Worm (Caenorhabditis elegans): ENCODE data around the gene twk-13.

twk-13 gene

ce11 chrV:12283187-12283586 is 54.6 kb downstream of the twk-13 start, which contains the start of gene F55C5.10:
TSS of gene F55C5.10 (plus strand) at chrV:12283487.
- no peak for TF ChIP-seq sea-1 (GFP tag; conservative IDR thresholded peaks at IDR 0.05)
- TF ChIP-seq hnd-1 (tag; optimal IDR thresholded peaks at IDR 0.05) = no peak
- no peak for TF ChIP-seq ceh-13 (GFP tag; optimal IDR thresholded peaks at IDR 0.05)
- no peak for TF ChIP-seq hmbx-1 (tag; optimal IDR thresholded peaks at IDR 0.05)
- no peak for TF ChIP-seq aly-1 (tag; optimal IDR thresholded peaks at IDR 0.05)
- no peak for TF ChIP-seq flt-1 (GFP tag; IDR thresholded peaks at IDR 0.05)
- TF ChIP-seq ets-7 (tag; optimal IDR thresholded peaks at IDR 0.05) = no peak
- no peak for TF ChIP-seq tbx-37 (GFP tag; conservative IDR thresholded peaks at IDR 0.05)
- TF ChIP-seq ama-1 (optimal IDR thresholded peaks at IDR 0.05) = no peak
- no peak for TF ChIP-seq F13C5.2 (tag; optimal IDR thresholded peaks at IDR 0.05)
- no peak for TF ChIP-seq B0310.2 (tag; optimal IDR thresholded peaks at IDR 0.05)
- no peak for TF ChIP-seq tra-4 (tag; optimal IDR thresholded peaks at IDR 0.05)

- TF ChIP-seq pes-1 (GFP tag; IDR thresholded peaks at IDR 0.05) (no peak), ama-1 (optimal IDR thresholded peaks at IDR 0.05) (no peak), ceh-36 (tag; optimal IDR thresholded peaks at IDR 0.05) (peak; percentile 3), F13C5.2 (tag; optimal IDR thresholded peaks at IDR 0.05) (no peak), hmbx-1 (tag; optimal IDR thresholded peaks at IDR 0.05) (no peak), aly-1 (tag; optimal IDR thresholded peaks at IDR 0.05) (no peak), hmg-4 (GFP tag; optimal IDR thresholded peaks at IDR 0.05) (no peak)
Observed at ce11 chrV:12281508-12281907, 56.3 kb downstream of the twk-13 start.

ce11 chrV:12276946-12277345 is 60.8 kb downstream of the twk-13 start, which contains the start of gene bnc-1:
TSS of gene bnc-1 (minus strand) at chrV:12277046.
- TF ChIP-seq hmbx-1 (tag; optimal IDR thresholded peaks at IDR 0.05) = no peak
- TF ChIP-seq tbx-11 (GFP tag; IDR thresholded peaks at IDR 0.05) = no peak
- TF ChIP-seq tbx-37 (GFP tag; conservative IDR thresholded peaks at IDR 0.05) = no peak
- TF ChIP-seq aly-1 (tag; optimal IDR thresholded peaks at IDR 0.05) = no peak
- no peak for TF ChIP-seq scrt-1 (GFP tag; IDR thresholded peaks at IDR 0.05)

DNA sequence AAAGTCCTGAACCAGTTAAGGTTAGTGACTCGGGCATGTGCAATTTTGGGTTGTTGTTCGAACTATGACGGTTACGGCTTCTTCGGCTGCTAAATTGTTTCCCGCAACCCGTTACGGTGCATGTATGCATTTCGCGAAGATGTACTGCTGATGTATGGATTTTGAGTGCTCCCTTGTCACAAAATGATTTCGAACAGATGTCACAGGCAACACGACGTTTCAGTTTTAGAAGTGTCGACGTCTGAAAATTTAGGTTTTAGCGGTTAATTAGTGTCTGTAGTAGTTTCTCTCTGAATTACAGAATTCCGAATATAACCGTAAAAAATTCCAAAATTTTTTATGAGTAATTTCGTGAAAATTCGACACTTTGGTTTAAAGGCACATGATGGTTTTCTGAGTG is 62.1 kb downstream of the twk-13 start:
- no peak for TF ChIP-seq B0310.2 (tag; optimal IDR thresholded peaks at IDR 0.05)
- TF ChIP-seq hnd-1 (tag; optimal IDR thresholded peaks at IDR 0.05) = no peak
- no peak for TF ChIP-seq ama-1 (optimal IDR thresholded peaks at IDR 0.05)
- no peak for TF ChIP-seq aly-1 (tag; optimal IDR thresholded peaks at IDR 0.05)
- TF ChIP-seq ceh-13 (GFP tag; optimal IDR thresholded peaks at IDR 0.05) = no peak
- TF ChIP-seq F13C5.2 (tag; optimal IDR thresholded peaks at IDR 0.05) = no peak
- no peak for TF ChIP-seq tra-4 (tag; optimal IDR thresholded peaks at IDR 0.05)
- no peak for TF ChIP-seq ets-7 (tag; optimal IDR thresholded peaks at IDR 0.05)
- no peak for TF ChIP-seq hmg-4 (GFP tag; optimal IDR thresholded peaks at IDR 0.05)
- no peak for TF ChIP-seq tbx-11 (GFP tag; IDR thresholded peaks at IDR 0.05)
- no peak for TF ChIP-seq hmbx-1 (tag; optimal IDR thresholded peaks at IDR 0.05)
- TF ChIP-seq pes-1 (GFP tag; IDR thresholded peaks at IDR 0.05) = no peak
- no peak for TF ChIP-seq ceh-36 (tag; optimal IDR thresholded peaks at IDR 0.05)
- TF ChIP-seq flt-1 (GFP tag; IDR thresholded peaks at IDR 0.05) = no peak
- no peak for TF ChIP-seq sea-1 (GFP tag; conservative IDR thresholded peaks at IDR 0.05)
- no peak for TF ChIP-seq tbx-37 (GFP tag; conservative IDR thresholded peaks at IDR 0.05)
- TF ChIP-seq scrt-1 (GFP tag; IDR thresholded peaks at IDR 0.05) = no peak

ce11 chrV:12271495-12271894 is 66.3 kb downstream of the twk-13 start, which contains the start of the genes tsfm-1 and capg-2:
TSS of gene tsfm-1 (minus strand) at chrV:12271551.
TSS of gene capg-2 (plus strand) at chrV:12271873.
- TF ChIP-seq B0310.2 (tag; optimal IDR thresholded peaks at IDR 0.05) (no peak), ets-7 (tag; optimal IDR thresholded peaks at IDR 0.05) (no peak), aly-1 (tag; optimal IDR thresholded peaks at IDR 0.05) (no peak)

Measured in whole organism, early embryonic.